Worm (Caenorhabditis elegans) whole organism, L2 larva: ENCODE data around the gene such-1.

Experiments
- F13H6.1 ChIP-seq: sonication (generic microtip); optimal IDR thresholded peaks from 2 replicates; lab custom pipeline; 2016; ENCODE audit warnings: missing genetic modification characterization, missing compliant biosample characterization
- R02D3.7 ChIP-seq: fragments of 150-350 bp; optimal IDR thresholded peaks from 2 replicates; lab custom pipeline; 2014; ENCODE audit warnings: missing biosample characterization, missing genetic modification characterization
- alr-1 ChIP-seq: fragments of 150-350 bp; optimal IDR thresholded peaks from 2 replicates; lab custom pipeline; 2014; ENCODE audit warnings: missing biosample characterization, missing genetic modification characterization
- aly-2 ChIP-seq: fragments of 150-350 bp; optimal IDR thresholded peaks from 2 replicates; lab custom pipeline; 2014; ENCODE audit warnings: missing biosample characterization, missing genetic modification characterization
- ama-1 ChIP-seq: fragments of 150-350 bp; optimal IDR thresholded peaks from 2 replicates; lab custom pipeline; 2018; ENCODE audit warnings: inconsistent platforms
- ceh-82 ChIP-seq: fragments of 150-350 bp; optimal IDR thresholded peaks from 2 replicates; lab custom pipeline; 2014; ENCODE audit warnings: missing biosample characterization, missing genetic modification characterization
- crh-2 ChIP-seq: sonication (generic microtip); optimal IDR thresholded peaks from 2 replicates; lab custom pipeline; 2017; ENCODE audit warnings: missing biosample characterization, missing genetic modification characterization
- dmd-4 ChIP-seq: sonication (generic microtip); optimal IDR thresholded peaks from 2 replicates; lab custom pipeline; 2017; ENCODE audit warnings: missing biosample characterization, missing genetic modification characterization
- egl-27 ChIP-seq: sonication (generic microtip); optimal IDR thresholded peaks from 3 replicates; lab custom pipeline; 2017; ENCODE audit warnings: missing biosample characterization, missing genetic modification reagents, missing genetic modification characterization
- fos-1 ChIP-seq: fragments of 150-350 bp; optimal IDR thresholded peaks from 2 replicates; lab custom pipeline; 2014; ENCODE audit warnings: missing biosample characterization, missing genetic modification characterization
- gmeb-1 ChIP-seq: fragments of 150-350 bp; optimal IDR thresholded peaks from 2 replicates; lab custom pipeline; 2014; ENCODE audit warnings: missing biosample characterization, missing genetic modification characterization
- lin-11 ChIP-seq: fragments of 150-350 bp; sonication (generic microtip); optimal IDR thresholded peaks from 2 replicates; lab custom pipeline; 2014; ENCODE audit warnings: missing biosample characterization, missing genetic modification characterization, inconsistent platforms, mixed read lengths
- lin-13 ChIP-seq: fragments of 150-350 bp; optimal IDR thresholded peaks from 2 replicates; lab custom pipeline; 2014; ENCODE audit warnings: missing biosample characterization, missing genetic modification reagents, missing genetic modification characterization
- lsy-2 ChIP-seq, 2 experiments: fragments of 150-350 bp in 1 of 2; sonication (generic microtip) in 1 of 2; optimal IDR thresholded peaks; 2 replicates each; lab custom pipeline; 2014 to 2017; ENCODE audit warnings: missing biosample characterization in 2 of 2, missing genetic modification characterization in 2 of 2
- mab-5 ChIP-seq: fragments of 150-350 bp; optimal IDR thresholded peaks from 2 replicates; lab custom pipeline; 2014; ENCODE audit warnings: missing biosample characterization, missing genetic modification characterization
- mbf-1 ChIP-seq: sonication (generic microtip); optimal IDR thresholded peaks from 2 replicates; lab custom pipeline; 2017; ENCODE audit warnings: missing biosample characterization, missing genetic modification characterization
- nhr-10 ChIP-seq: sonication (generic microtip); optimal IDR thresholded peaks from 2 replicates; lab custom pipeline; 2017; ENCODE audit warnings: missing biosample characterization, missing genetic modification characterization
- nhr-11 ChIP-seq: fragments of 150-350 bp; optimal IDR thresholded peaks from 2 replicates; lab custom pipeline; 2014; ENCODE audit warnings: missing biosample characterization, missing genetic modification characterization
- nhr-12 ChIP-seq: fragments of 150-350 bp; optimal IDR thresholded peaks from 2 replicates; lab custom pipeline; 2014; ENCODE audit warnings: missing biosample characterization, missing genetic modification characterization
- nhr-21 ChIP-seq: fragments of 150-350 bp; optimal IDR thresholded peaks from 2 replicates; lab custom pipeline; 2014; ENCODE audit warnings: missing biosample characterization, missing genetic modification characterization
- nhr-237 ChIP-seq: fragments of 150-350 bp; optimal IDR thresholded peaks from 2 replicates; lab custom pipeline; 2014; ENCODE audit warnings: missing biosample characterization, missing genetic modification characterization
- nhr-25 ChIP-seq: fragments of 150-350 bp; sonication (generic microtip); optimal IDR thresholded peaks from 3 replicates; lab custom pipeline; 2014; ENCODE audit warnings: missing biosample characterization, missing genetic modification characterization
- nhr-77 ChIP-seq: fragments of 150-350 bp; optimal IDR thresholded peaks from 2 replicates; lab custom pipeline; 2014; ENCODE audit warnings: missing biosample characterization, missing genetic modification characterization
- sem-4 ChIP-seq: fragments of 150-350 bp; optimal IDR thresholded peaks from 2 replicates; lab custom pipeline; 2014; ENCODE audit warnings: missing biosample characterization, missing genetic modification reagents, missing genetic modification characterization
- sma-3 ChIP-seq: sonication (generic microtip); optimal IDR thresholded peaks from 2 replicates; lab custom pipeline; 2016; ENCODE audit warnings: missing genetic modification reagents, missing genetic modification characterization, missing compliant biosample characterization
- unc-39 ChIP-seq: fragments of 150-350 bp; optimal IDR thresholded peaks from 2 replicates; lab custom pipeline; 2014; ENCODE audit warnings: missing biosample characterization, missing genetic modification characterization
- unc-55 ChIP-seq: fragments of 150-350 bp; sonication (generic microtip); optimal IDR thresholded peaks from 3 replicates; lab custom pipeline; 2014; ENCODE audit warnings: missing biosample characterization, missing genetic modification reagents, missing genetic modification characterization
- zag-1 ChIP-seq: fragments of 150-350 bp; optimal IDR thresholded peaks from 2 replicates; lab custom pipeline; 2014; ENCODE audit warnings: missing biosample characterization, missing genetic modification characterization
- ztf-1 ChIP-seq: fragments of 200-800 bp; sonication (Bioruptor generic); conservative IDR thresholded peaks from 2 replicates; pipeline ENCODE4 v1.3.6; 2022; ENCODE audit warnings: missing genetic modification characterization, missing compliant biosample characterization
- ztf-4 ChIP-seq: fragments of 150-350 bp; optimal IDR thresholded peaks from 2 replicates; lab custom pipeline; 2014; ENCODE audit warnings: missing biosample characterization, missing genetic modification characterization

such-1 gene

ce11 chrIII:11484139-11484590, 39.4 kb downstream of the such-1 start, which contains the start of gene fbxa-220:
fbxa-220 (minus strand) TSS chrIII:11484189.
- no peak for TF ChIP-seq egl-27 (tag; lab: Kevin White, UChicago)
- no peak for TF ChIP-seq lsy-2 (tag; optimal IDR thresholded peaks at IDR 0.05; lab: Kevin White, UChicago)
- TF ChIP-seq lin-11, result no peak
- no peak for TF ChIP-seq ztf-4 (tag; lab: Kevin White, UChicago)
- no peak for TF ChIP-seq nhr-237
- no peak for TF ChIP-seq crh-2 (tag; lab: Kevin White, UChicago)
- TF ChIP-seq nhr-12 (tag; lab: Kevin White, UChicago), result no peak
- no peak for TF ChIP-seq ztf-1 (GFP tag; lab: Robert Waterston, UW)
- TF ChIP-seq nhr-25 (tag; lab: Kevin White, UChicago), result no peak
- TF ChIP-seq nhr-10 (tag; lab: Kevin White, UChicago), result no peak
- no peak for TF ChIP-seq F13H6.1 (tag; lab: Kevin White, UChicago)
- TF ChIP-seq mab-5, result no peak

- no peak for TF ChIP-seq sma-3
- TF ChIP-seq ceh-82 (tag; lab: Kevin White, UChicago), result no peak
- no peak for TF ChIP-seq dmd-4
- no peak for TF ChIP-seq sem-4 (tag; lab: Kevin White, UChicago)
- no peak for TF ChIP-seq R02D3.7 (tag; lab: Kevin White, UChicago)
- TF ChIP-seq egl-27 (tag; lab: Kevin White, UChicago), result no peak
- no peak for TF ChIP-seq fos-1 (tag; lab: Kevin White, UChicago)
Measured at ce11 chrIII:11481309-11481845, 42.2 kb downstream of the such-1 start.

ce11 chrIII:11478468-11479363, 44.8 kb downstream of the such-1 start:
- TF ChIP-seq mbf-1 (tag; lab: Kevin White, UChicago) (no peak), nhr-12 (tag; lab: Kevin White, UChicago) (no peak), sma-3 (no peak), alr-1 (tag; lab: Kevin White, UChicago) (no peak), ztf-1 (GFP tag; lab: Robert Waterston, UW) (no peak), lin-13 (GFP tag; lab: Kevin White, UChicago) (no peak), nhr-25 (tag; lab: Kevin White, UChicago) (peak; percentile 33), fos-1 (tag; lab: Kevin White, UChicago) (peak; percentile 11)

- TF ChIP-seq nhr-21 (tag; lab: Kevin White, UChicago) (no peak), R02D3.7 (tag; lab: Kevin White, UChicago) (no peak), fos-1 (tag; lab: Kevin White, UChicago) (no peak), dmd-4 (no peak), aly-2 (tag; lab: Kevin White, UChicago) (no peak), alr-1 (tag; lab: Kevin White, UChicago) (no peak), ceh-82 (tag; lab: Kevin White, UChicago) (no peak), nhr-11 (tag; lab: Kevin White, UChicago) (no peak), ztf-4 (tag; lab: Kevin White, UChicago) (no peak), zag-1 (tag; lab: Kevin White, UChicago) (no peak), unc-39 (tag; lab: Kevin White, UChicago) (no peak), nhr-77 (no peak), nhr-10 (tag; lab: Kevin White, UChicago) (no peak)
Measured at ce11 chrIII:11477307-11477706, 46.3 kb downstream of the such-1 start.

- no peak for TF ChIP-seq F13H6.1 (tag; lab: Kevin White, UChicago)
- TF ChIP-seq ama-1, result no peak
- TF ChIP-seq aly-2 (tag; lab: Kevin White, UChicago), result no peak
- TF ChIP-seq mbf-1 (tag; lab: Kevin White, UChicago), result no peak
Measured at ce11 chrIII:11474674-11475306, 48.8 kb downstream of the such-1 start.

ce11 chrIII:11472861-11473260, 50.7 kb downstream of the such-1 start:
- TF ChIP-seq unc-55 (GFP tag; lab: Kevin White, UChicago) (no peak), ztf-4 (tag; lab: Kevin White, UChicago) (no peak), ceh-82 (tag; lab: Kevin White, UChicago) (no peak), gmeb-1 (tag; lab: Kevin White, UChicago) (no peak), ztf-1 (GFP tag; lab: Robert Waterston, UW) (no peak), nhr-77 (no peak)
